Worm (Caenorhabditis elegans): ENCODE results near the gene F38A5.6.

The F38A5.6 gene

DNA sequence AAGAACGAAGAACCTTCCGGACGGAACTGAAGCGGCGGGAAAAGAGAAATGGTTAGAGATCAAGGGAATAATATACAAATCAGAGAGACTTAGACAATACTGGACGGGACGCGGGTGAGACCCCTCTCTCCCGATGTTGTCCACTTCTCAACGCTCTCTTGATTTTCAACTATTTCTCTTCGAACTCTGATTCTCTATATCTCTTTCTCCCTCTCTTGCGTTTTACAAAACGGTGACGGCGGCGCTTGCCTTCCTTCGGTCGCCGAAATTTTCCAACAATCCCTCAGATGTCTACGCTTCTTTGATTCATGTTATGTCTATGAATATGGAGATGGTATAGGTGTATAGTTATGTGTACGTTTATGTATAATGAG lies 20.5 kb downstream of the F38A5.6 start:
- TF ChIP-seq pha-4 (tag; optimal IDR thresholded peaks at IDR 0.05) (peak; percentile 80), hmg-11 (tag; optimal IDR thresholded peaks at IDR 0.05) (peak; percentile 58), nhr-76 (tag; optimal IDR thresholded peaks at IDR 0.05) (no peak), lsy-12 (tag; optimal IDR thresholded peaks at IDR 0.05) (peak; percentile 11), ceh-28 (tag; optimal IDR thresholded peaks at IDR 0.05) (peak; percentile 3), ZK546.5 (tag; optimal IDR thresholded peaks at IDR 0.05) (no peak), nhr-43 (tag; optimal IDR thresholded peaks at IDR 0.05; ENCODE audit: poor library complexity, severe bottlenecking) (peak; percentile 43), R02D3.7 (tag; optimal IDR thresholded peaks at IDR 0.05) (peak; percentile 12), nhr-23 (tag; optimal IDR thresholded peaks at IDR 0.05) (peak; percentile 76), elt-2 (tag; optimal IDR thresholded peaks at IDR 0.05) (peak; percentile 53), lin-15B (tag; optimal IDR thresholded peaks at IDR 0.05) (peak; percentile 30), pqm-1 (tag; optimal IDR thresholded peaks at IDR 0.05) (peak; percentile 50), jun-1 (tag; optimal IDR thresholded peaks at IDR 0.05) (peak; percentile 17), zag-1 (tag; optimal IDR thresholded peaks at IDR 0.05) (no peak), ceh-9 (tag; optimal IDR thresholded peaks at IDR 0.05) (no peak), nhr-12 (tag; optimal IDR thresholded peaks at IDR 0.05) (no peak), nhr-25 (tag; optimal IDR thresholded peaks at IDR 0.05) (peak; percentile 81), nfya-1 (tag; optimal IDR thresholded peaks at IDR 0.05; ENCODE audit: insufficient read depth) (peak; percentile 59)

DNA sequence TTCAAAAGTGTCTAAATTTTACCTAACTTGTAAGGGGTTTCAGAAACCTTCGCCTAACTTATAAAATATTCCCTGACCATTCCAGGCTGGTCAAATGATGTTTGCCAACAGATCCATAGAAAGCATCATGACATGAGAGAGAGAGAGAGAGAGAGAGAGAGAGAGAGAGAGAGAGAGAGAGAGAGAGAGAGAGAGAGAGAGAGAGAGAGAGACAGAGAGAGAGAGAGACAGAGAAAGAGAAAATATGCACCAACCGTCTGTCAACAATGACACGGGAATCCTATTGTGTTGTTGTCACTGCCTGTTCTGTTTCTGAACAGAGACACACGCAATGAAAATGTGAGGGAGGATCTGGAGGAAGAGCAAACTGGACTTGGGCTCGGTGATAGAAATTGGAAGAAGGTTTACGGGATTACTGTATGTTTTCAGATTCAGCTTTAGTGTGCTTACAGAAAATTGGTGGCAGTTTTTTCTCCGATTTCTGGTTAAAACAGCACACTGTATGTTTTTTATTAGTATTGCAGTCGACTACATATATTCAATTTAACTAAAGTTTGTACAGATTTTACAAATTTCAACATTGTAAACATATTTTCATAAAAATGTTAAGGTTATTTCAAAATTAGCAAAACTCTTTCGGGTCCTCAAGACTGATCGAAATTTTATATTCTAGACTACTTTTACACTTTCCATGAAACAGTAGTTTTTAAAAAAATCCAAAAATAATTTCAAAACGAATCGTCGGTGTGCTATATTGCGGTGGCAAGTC lies 21.1 kb downstream of the F38A5.6 start:
- TF ChIP-seq ztf-4 (tag; optimal IDR thresholded peaks at IDR 0.05), result no peak
- TF ChIP-seq lin-15B (tag; optimal IDR thresholded peaks at IDR 0.05), result no peak
- TF ChIP-seq pha-4 (tag; optimal IDR thresholded peaks at IDR 0.05), result peak; percentile 74

DNA sequence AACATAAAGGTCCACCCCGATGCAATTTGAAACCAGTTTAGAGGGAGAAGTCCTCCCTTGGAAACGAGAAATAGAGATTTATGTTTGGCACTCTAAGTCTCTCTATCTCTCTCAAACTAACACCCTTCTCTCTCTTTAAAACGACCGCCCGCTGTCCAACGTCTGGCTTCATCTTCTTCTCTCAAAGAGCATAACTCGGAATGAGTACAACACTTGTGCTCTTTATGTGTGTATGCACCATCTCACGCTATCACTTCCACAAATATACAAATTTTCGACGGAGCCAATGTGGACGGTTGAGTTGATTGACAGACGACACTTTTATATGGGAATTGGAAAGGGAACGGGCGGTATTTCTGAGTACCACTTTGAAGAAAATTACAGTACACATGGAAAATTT lies 22.9 kb downstream of the F38A5.6 start:
- peak; percentile 0 for TF ChIP-seq nfya-1 (tag; optimal IDR thresholded peaks at IDR 0.05; ENCODE audit: insufficient read depth)
- TF ChIP-seq hmg-11 (tag; optimal IDR thresholded peaks at IDR 0.05), result peak; percentile 26
- no peak for TF ChIP-seq elt-1 (tag; optimal IDR thresholded peaks at IDR 0.05)
- peak; percentile 38 for TF ChIP-seq pqm-1 (tag; optimal IDR thresholded peaks at IDR 0.05)
- peak; percentile 44 for TF ChIP-seq elt-2 (tag; optimal IDR thresholded peaks at IDR 0.05)
- no peak for TF ChIP-seq fos-1 (tag; optimal IDR thresholded peaks at IDR 0.05)
- TF ChIP-seq lin-39 (tag; optimal IDR thresholded peaks at IDR 0.05), result peak; percentile 8

DNA sequence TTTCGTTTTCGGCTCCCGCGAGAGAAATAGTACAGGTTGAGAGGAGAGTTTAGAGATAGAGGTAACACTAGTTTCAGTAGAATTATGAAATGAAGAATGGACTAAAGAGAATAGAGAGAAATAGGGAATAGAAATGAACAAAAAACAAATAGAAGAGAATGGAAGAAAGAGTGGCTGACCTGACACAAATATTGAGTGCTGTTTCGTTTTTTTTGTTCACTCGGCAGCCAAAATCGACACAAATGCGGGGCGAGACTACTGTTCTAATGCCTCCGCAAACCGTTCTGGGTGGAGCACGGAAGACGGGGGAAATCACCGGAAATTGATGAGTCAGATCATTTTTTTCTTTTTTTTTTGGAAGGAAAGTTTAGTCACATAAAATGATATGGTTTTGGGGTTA lies 24.5 kb downstream of the F38A5.6 start:
- TF ChIP-seq pha-4 (tag; optimal IDR thresholded peaks at IDR 0.05) (peak; percentile 59), skn-1 (tag; optimal IDR thresholded peaks at IDR 0.05) (no peak)

DNA sequence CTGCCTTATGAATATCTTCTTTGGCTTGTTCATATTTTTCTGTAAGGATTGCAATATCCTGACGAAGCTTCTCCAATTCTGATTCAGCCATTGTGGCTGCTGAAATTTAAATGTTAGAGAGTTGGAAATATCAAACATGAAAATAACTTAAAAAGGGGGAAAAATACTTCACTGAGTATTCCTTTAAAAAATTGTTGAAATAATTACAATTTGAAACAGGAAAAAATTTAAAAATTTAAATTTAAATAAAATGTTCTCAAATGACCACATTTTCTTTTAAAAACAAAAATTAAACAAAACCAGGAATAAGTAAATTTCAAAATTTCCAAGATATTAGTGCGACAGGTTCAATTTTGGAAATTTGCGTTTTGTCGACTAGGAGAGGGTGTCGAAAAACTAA lies 25.0 kb downstream of the F38A5.6 start, which contains the start of gene bicd-1:
TSS of gene bicd-1 (minus strand) at position 101 of the 400 bp plus-strand sequence.
- TF ChIP-seq eor-1 (tag; optimal IDR thresholded peaks at IDR 0.05), result no peak
- no peak for TF ChIP-seq zag-1 (tag; optimal IDR thresholded peaks at IDR 0.05)
- TF ChIP-seq daf-12 (tag; optimal IDR thresholded peaks at IDR 0.05), result no peak
- no peak for TF ChIP-seq nhr-76 (tag; optimal IDR thresholded peaks at IDR 0.05)

DNA sequence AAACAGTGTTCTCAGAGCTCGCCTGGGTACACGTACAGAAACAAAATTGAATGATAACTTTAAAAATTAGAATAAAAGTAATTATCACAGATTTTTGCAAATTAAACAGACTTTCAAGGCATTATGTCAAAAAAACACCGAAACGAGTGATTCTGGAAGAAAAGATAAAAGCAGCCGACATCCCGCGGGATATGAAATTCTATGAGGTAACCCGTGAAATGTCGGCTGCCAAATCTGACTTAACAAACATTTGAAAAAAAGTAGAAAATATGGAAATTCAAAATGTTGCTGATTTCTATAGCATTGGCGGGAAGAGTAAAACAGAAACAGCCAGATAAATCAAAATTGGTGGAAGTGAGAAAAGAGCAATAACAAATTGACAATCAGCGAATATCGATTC lies 31.6 kb downstream of the F38A5.6 start:
- no peak for TF ChIP-seq lin-39 (tag; optimal IDR thresholded peaks at IDR 0.05)
- TF ChIP-seq elt-2 (tag; optimal IDR thresholded peaks at IDR 0.05), result no peak
- no peak for TF ChIP-seq skn-1 (tag; optimal IDR thresholded peaks at IDR 0.05)
- no peak for TF ChIP-seq ceh-16 (tag; optimal IDR thresholded peaks at IDR 0.05)
- no peak for TF ChIP-seq sea-2 (GFP tag; optimal IDR thresholded peaks at IDR 0.05)
- no peak for TF ChIP-seq nhr-43 (tag; optimal IDR thresholded peaks at IDR 0.05; ENCODE audit: poor library complexity, severe bottlenecking)
- TF ChIP-seq snpc-4 (tag; optimal IDR thresholded peaks at IDR 0.05), result peak; percentile 44

DNA sequence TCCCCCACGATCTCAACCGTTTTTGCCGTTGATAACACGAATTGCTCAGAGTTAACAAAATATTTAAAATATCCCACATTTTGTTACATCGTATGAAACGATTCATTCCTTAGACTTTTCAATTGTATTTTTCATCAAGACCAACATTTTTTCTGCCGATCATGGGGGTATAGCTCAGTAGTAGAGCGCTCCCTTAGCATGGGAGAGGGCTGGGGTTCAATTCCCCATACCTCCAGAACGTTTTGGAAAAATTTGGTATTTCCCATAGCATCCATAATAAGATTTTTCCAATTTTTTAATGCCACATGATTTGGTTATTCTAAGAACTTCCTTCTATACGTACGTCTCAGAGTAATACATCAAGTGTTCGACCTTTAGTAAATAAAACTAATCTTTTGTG lies 35.2 kb downstream of the F38A5.6 start:
- TF ChIP-seq zag-1 (tag; optimal IDR thresholded peaks at IDR 0.05) (no peak), unc-62 (GFP tag; optimal IDR thresholded peaks at IDR 0.05) (no peak), nhr-11 (tag; optimal IDR thresholded peaks at IDR 0.05) (no peak), pha-4 (tag; optimal IDR thresholded peaks at IDR 0.05) (peak; percentile 38), nhr-77 (tag; optimal IDR thresholded peaks at IDR 0.05) (no peak)

All from whole organism, L3 larva.